Fruit fly (Drosophila melanogaster) whole organism, embryonic: ENCODE data around the gene Rad60.

Experiments
- ATbp ChIP-seq: fragments of 200-800 bp; sonication (Bioruptor generic); optimal IDR thresholded peaks from 2 replicates; lab custom pipeline; 2017; ENCODE audit warnings: missing biosample characterization, mild to moderate bottlenecking, missing genetic modification characterization, missing genetic modification reagents
- Atf6 ChIP-seq: fragments of 200-800 bp; sonication (Bioruptor generic); IDR thresholded peaks from 2 replicates; pipeline ENCODE4 v1.3.6; 2022; ENCODE audit warnings: missing biosample characterization, missing genetic modification characterization
- B-H1 ChIP-seq: fragments of 200-800 bp; sonication (Bioruptor generic); IDR thresholded peaks from 3 replicates; pipeline ENCODE4 v1.3.6; 2022; ENCODE audit warnings: missing biosample characterization, missing genetic modification characterization
- CG10366 ChIP-seq: fragments of 200-800 bp; sonication (Bioruptor generic); IDR thresholded peaks from 2 replicates; pipeline ENCODE4 v1.3.6; 2022; ENCODE audit warnings: missing biosample characterization, missing genetic modification characterization
- CG10543 ChIP-seq: fragments of 200-800 bp; sonication (Bioruptor generic); optimal IDR thresholded peaks from 3 replicates; lab custom pipeline; 2017; ENCODE audit warnings: missing biosample characterization, mild to moderate bottlenecking, missing genetic modification characterization, moderate library complexity
- CG11696 ChIP-seq: fragments of 200-800 bp; sonication (Bioruptor generic); IDR thresholded peaks from 2 replicates; pipeline ENCODE4 v1.3.6; 2022; ENCODE audit warnings: missing biosample characterization, missing genetic modification characterization
- CG12236 ChIP-seq: fragments of 200-800 bp; sonication (Bioruptor generic); optimal IDR thresholded peaks from 2 replicates; lab custom pipeline; 2016; ENCODE audit warnings: missing biosample characterization, missing genetic modification characterization
- CG1233 ChIP-seq: fragments of 200-800 bp; sonication (Bioruptor generic); optimal IDR thresholded peaks from 4 replicates; lab custom pipeline; 2018; ENCODE audit warnings: missing biosample characterization, mild to moderate bottlenecking, missing genetic modification characterization
- CG13287 ChIP-seq: fragments of 200-800 bp; sonication (Bioruptor generic); IDR thresholded peaks from 2 replicates; pipeline ENCODE4 v1.3.6; 2022; ENCODE audit warnings: missing biosample characterization, missing genetic modification characterization; ENCODE audit not compliant: partially characterized antibody
- CG1529 ChIP-seq: fragments of 200-800 bp; sonication (Bioruptor generic); optimal IDR thresholded peaks from 3 replicates; lab custom pipeline; 2018; ENCODE audit warnings: missing biosample characterization, missing genetic modification characterization
- CG15479 ChIP-seq: fragments of 200-800 bp; sonication (Bioruptor generic); optimal IDR thresholded peaks from 3 replicates; lab custom pipeline; 2019; ENCODE audit warnings: missing biosample characterization, mild to moderate bottlenecking, missing genetic modification characterization, moderate library complexity
- CG1647 ChIP-seq: fragments of 200-800 bp; sonication (Bioruptor generic); optimal IDR thresholded peaks from 3 replicates; lab custom pipeline; 2016; ENCODE audit warnings: missing biosample characterization, missing genetic modification characterization
- CG1832 ChIP-seq: fragments of 200-800 bp; sonication (Bioruptor generic); optimal IDR thresholded peaks from 2 replicates; lab custom pipeline; 2017; ENCODE audit warnings: missing biosample characterization, mild to moderate bottlenecking, missing genetic modification characterization, inconsistent platforms
- CG18764 ChIP-seq: fragments of 200-800 bp; sonication (Bioruptor generic); optimal IDR thresholded peaks from 3 replicates; lab custom pipeline; 2016; ENCODE audit warnings: missing biosample characterization, missing genetic modification characterization
- CG33213 ChIP-seq: fragments of 200-800 bp; sonication (Bioruptor generic); optimal IDR thresholded peaks from 3 replicates; lab custom pipeline; 2016; ENCODE audit warnings: missing biosample characterization, missing genetic modification characterization
- CG34376 ChIP-seq: fragments of 200-800 bp; sonication (Bioruptor generic); optimal IDR thresholded peaks from 2 replicates; lab custom pipeline; 2018; ENCODE audit warnings: missing biosample characterization, mild to moderate bottlenecking, missing genetic modification characterization
- CG7928 ChIP-seq: fragments of 200-800 bp; sonication (Bioruptor generic); optimal IDR thresholded peaks from 2 replicates; lab custom pipeline; 2017; ENCODE audit warnings: missing biosample characterization, mild to moderate bottlenecking, missing genetic modification characterization
- CG9932 ChIP-seq: fragments of 200-800 bp; sonication (Bioruptor generic); IDR thresholded peaks from 2 replicates; pipeline ENCODE4 v1.3.6; 2022; ENCODE audit warnings: missing biosample characterization, missing genetic modification characterization
- Eip74EF ChIP-seq, 2 experiments: fragments of 200-800 bp in 1 of 2; fragments of >200 bp in 1 of 2; sonication (Bioruptor generic) in 1 of 2; optimal IDR thresholded peaks; 2 replicates each; lab custom pipeline; 2017 to 2019; ENCODE audit warnings: missing biosample characterization in 2 of 2, missing genetic modification characterization in 2 of 2, mild to moderate bottlenecking in 1 of 2, moderate library complexity in 1 of 2
- Ets97D ChIP-seq: fragments of 200-800 bp; sonication (Bioruptor generic); optimal IDR thresholded peaks from 3 replicates; lab custom pipeline; 2016; ENCODE audit warnings: missing biosample characterization, missing genetic modification characterization
- Fer1 ChIP-seq: fragments of 200-800 bp; sonication (Bioruptor generic); optimal IDR thresholded peaks from 2 replicates; lab custom pipeline; 2017; ENCODE audit warnings: missing biosample characterization, mild to moderate bottlenecking, missing genetic modification characterization
- H2.0 ChIP-seq: fragments of 200-800 bp; sonication (Bioruptor generic); IDR thresholded peaks from 2 replicates; pipeline ENCODE4 v1.3.6; 2022; ENCODE audit warnings: missing biosample characterization, missing genetic modification characterization
- HHEX ChIP-seq: fragments of 200-800 bp; sonication (Bioruptor generic); optimal IDR thresholded peaks from 3 replicates; lab custom pipeline; 2017; ENCODE audit warnings: missing biosample characterization, mild to moderate bottlenecking, missing genetic modification characterization, missing genetic modification reagents
- Hsf ChIP-seq: fragments of 200-800 bp; sonication (Bioruptor generic); optimal IDR thresholded peaks from 3 replicates; lab custom pipeline; 2016; ENCODE audit warnings: missing biosample characterization, missing genetic modification characterization
- Lim3 ChIP-seq: fragments of 200-800 bp; sonication (Bioruptor generic); IDR thresholded peaks from 2 replicates; pipeline ENCODE4 v1.3.6; 2022; ENCODE audit warnings: missing biosample characterization, missing genetic modification characterization
- Mes4 ChIP-seq: fragments of 200-800 bp; sonication (Bioruptor generic); optimal IDR thresholded peaks from 2 replicates; lab custom pipeline; 2016; ENCODE audit warnings: missing biosample characterization, missing genetic modification characterization
- Mrtf ChIP-seq: fragments of 200-800 bp; sonication (Bioruptor generic); IDR thresholded peaks from 3 replicates; pipeline ENCODE4 v1.3.6; 2022; ENCODE audit warnings: missing biosample characterization, missing genetic modification characterization
- Ravus ChIP-seq: fragments of 200-800 bp; sonication (Bioruptor generic); IDR thresholded peaks from 2 replicates; pipeline ENCODE4 v1.3.6; 2022; ENCODE audit warnings: missing biosample characterization, missing genetic modification characterization
- Rx ChIP-seq: fragments of 200-800 bp; sonication (Bioruptor generic); IDR thresholded peaks from 2 replicates; pipeline ENCODE4 v1.3.6; 2022; ENCODE audit warnings: missing biosample characterization, missing genetic modification characterization
- Sox102F ChIP-seq: fragments of 200-800 bp; sonication (Bioruptor generic); optimal IDR thresholded peaks from 2 replicates; lab custom pipeline; 2018; ENCODE audit warnings: missing biosample characterization, mild to moderate bottlenecking, missing genetic modification characterization, moderate library complexity
- TFAM ChIP-seq: fragments of 200-800 bp; sonication (Bioruptor generic); optimal IDR thresholded peaks from 2 replicates; lab custom pipeline; 2017; ENCODE audit warnings: missing biosample characterization, missing genetic modification characterization, inconsistent platforms
- cato ChIP-seq: fragments of 200-800 bp; sonication (Bioruptor generic); optimal IDR thresholded peaks from 2 replicates; lab custom pipeline; 2016; ENCODE audit warnings: missing biosample characterization, missing genetic modification characterization, borderline replicate concordance
- dmrt11E ChIP-seq: fragments of 200-800 bp; sonication (Bioruptor generic); optimal IDR thresholded peaks from 3 replicates; lab custom pipeline; 2018; ENCODE audit warnings: missing biosample characterization, mild to moderate bottlenecking, missing genetic modification characterization, moderate library complexity
- gem ChIP-seq: fragments of 200-800 bp; sonication (Bioruptor generic); optimal IDR thresholded peaks from 2 replicates; lab custom pipeline; 2019; ENCODE audit warnings: missing biosample characterization, mild to moderate bottlenecking, missing genetic modification characterization, moderate library complexity
- gsb-n ChIP-seq: fragments of 200-800 bp; sonication (Bioruptor generic); optimal IDR thresholded peaks from 3 replicates; lab custom pipeline; 2018; ENCODE audit warnings: missing biosample characterization, mild to moderate bottlenecking, missing genetic modification characterization
- h ChIP-seq: fragments of >200 bp; optimal IDR thresholded peaks from 2 replicates; lab custom pipeline; 2017
- jing ChIP-seq: fragments of 200-800 bp; sonication (Bioruptor generic); optimal IDR thresholded peaks from 2 replicates; lab custom pipeline; 2018; ENCODE audit warnings: missing biosample characterization, mild to moderate bottlenecking, missing genetic modification characterization
- kah ChIP-seq: fragments of 200-800 bp; sonication (Bioruptor generic); optimal IDR thresholded peaks from 2 replicates; lab custom pipeline; 2018; ENCODE audit warnings: missing biosample characterization, mild to moderate bottlenecking, missing genetic modification characterization
- kay ChIP-seq: fragments of 200-800 bp; sonication (Bioruptor generic); optimal IDR thresholded peaks from 2 replicates; lab custom pipeline; 2016; ENCODE audit warnings: missing biosample characterization, missing genetic modification characterization
- ken ChIP-seq: fragments of 200-800 bp; sonication (Bioruptor generic); IDR thresholded peaks from 3 replicates; pipeline ENCODE4 v1.3.6; 2022; ENCODE audit warnings: missing biosample characterization, missing genetic modification characterization
- lmd ChIP-seq: fragments of 200-800 bp; sonication (Bioruptor generic); IDR thresholded peaks from 2 replicates; pipeline ENCODE4 v1.3.6; 2022; ENCODE audit warnings: missing biosample characterization, missing genetic modification characterization
- lov ChIP-seq, 2 experiments: fragments of 200-800 bp in 1 of 2; fragments of >200 bp in 1 of 2; sonication (Bioruptor generic) in 1 of 2; IDR thresholded peaks in 1 of 2; optimal IDR thresholded peaks in 1 of 2; 2 replicates in 1 of 2; 3 replicates in 1 of 2; pipeline versions ENCODE4 v1.3.6 to Lab custom; 2017 to 2022; ENCODE audit warnings: missing biosample characterization in 1 of 2, missing genetic modification characterization in 1 of 2
- nau ChIP-seq: fragments of 200-800 bp; sonication (Bioruptor generic); optimal IDR thresholded peaks from 3 replicates; lab custom pipeline; 2017; ENCODE audit warnings: missing biosample characterization, mild to moderate bottlenecking, missing genetic modification characterization, missing genetic modification reagents
- nerfin-1 ChIP-seq: fragments of 200-800 bp; sonication (Bioruptor generic); optimal IDR thresholded peaks from 3 replicates; lab custom pipeline; 2019; ENCODE audit warnings: missing biosample characterization, mild to moderate bottlenecking, missing genetic modification characterization, moderate library complexity
- rib ChIP-seq: fragments of 200-800 bp; sonication (Bioruptor generic); IDR thresholded peaks from 2 replicates; pipeline ENCODE4 v1.3.6; 2022; ENCODE audit warnings: missing biosample characterization, missing genetic modification characterization
- row ChIP-seq: fragments of 200-800 bp; sonication (Bioruptor generic); IDR thresholded peaks from 3 replicates; pipeline ENCODE4 v1.3.6; 2022; ENCODE audit warnings: missing biosample characterization, missing genetic modification characterization
- sr ChIP-seq: fragments of 200-800 bp; sonication (Bioruptor generic); IDR thresholded peaks from 3 replicates; pipeline ENCODE4 v1.3.6; 2022; ENCODE audit warnings: missing biosample characterization, missing genetic modification characterization
- toy ChIP-seq: fragments of 200-800 bp; sonication (Bioruptor generic); IDR thresholded peaks from 2 replicates; pipeline ENCODE4 v1.3.6; 2022; ENCODE audit warnings: missing biosample characterization, missing genetic modification characterization
- zen ChIP-seq: fragments of 200-800 bp; sonication (Bioruptor generic); optimal IDR thresholded peaks from 3 replicates; lab custom pipeline; 2018; ENCODE audit warnings: missing biosample characterization, mild to moderate bottlenecking, missing genetic modification characterization, moderate library complexity

The Rad60 gene

dm6 chr3R:23293066-23293777, 41.9 kb upstream of the Rad60 start (continued):
- TF ChIP-seq CG1647 (GFP tag; lab: Kevin White, UChicago) (no peak), HHEX (peak; percentile 23), CG1529 (peak; percentile 41), TFAM (no peak), lov (optimal IDR thresholded peaks at IDR 0.05; lab: Kevin White, UChicago) (no peak), lov (GFP tag; IDR thresholded peaks at IDR 0.05; lab: Robert Waterston, UW) (peak; percentile 33; the same call in 1 of the 3 replicates), sr (peak; percentile 48; the same call in 2 of the 3 replicates), Sox102F (GFP tag; lab: Kevin White, UChicago) (peak; percentile 61), ken (GFP tag; lab: Robert Waterston, UW) (peak; percentile 11; the same call in 1 of the 3 replicates), Ets97D (GFP tag; lab: Kevin White, UChicago) (no peak), CG33213 (GFP tag; lab: Kevin White, UChicago) (no peak), gem (tag; lab: Kevin White, UChicago) (peak; percentile 77), CG10543 (GFP tag; lab: Kevin White, UChicago) (peak; percentile 48), Mrtf (GFP tag; lab: Robert Waterston, UW) (no peak), h (lab: Kevin White, UChicago) (no peak), Atf6 (no peak; the same call in none of the 2 replicates), lmd (GFP tag; lab: Robert Waterston, UW) (peak; percentile 59; the same call in 1 of the 2 replicates), toy (GFP tag; lab: Robert Waterston, UW) (no peak), kay (GFP tag; lab: Kevin White, UChicago) (no peak), Ravus (no peak), CG15479 (GFP tag; lab: Kevin White, UChicago) (peak; percentile 54), CG1233 (GFP tag; lab: Kevin White, UChicago) (no peak), CG13287 (GFP tag; lab: Robert Waterston, UW) (peak; percentile 61; the same call in 1 of the 2 replicates), jing (GFP tag; lab: Kevin White, UChicago) (peak; percentile 60), zen (tag; lab: Kevin White, UChicago) (peak; percentile 8), kah (GFP tag; lab: Kevin White, UChicago) (no peak), gsb-n (tag; lab: Kevin White, UChicago) (peak; percentile 42), CG1832 (peak; percentile 70), B-H1 (GFP tag; lab: Robert Waterston, UW) (peak; percentile 41; the same call in 2 of the 3 replicates), Rx (GFP tag; lab: Robert Waterston, UW) (no peak), CG10366 (peak; percentile 64), nau (GFP tag; lab: Kevin White, UChicago) (no peak), ATbp (peak; percentile 60), Lim3 (GFP tag; lab: Robert Waterston, UW) (0 out of 2 replicates have a peak, but pooled peaks have one; percentile 19), cato (GFP tag; lab: Kevin White, UChicago) (peak; percentile 19), Hsf (no peak), Mes4 (GFP tag; lab: Kevin White, UChicago) (no peak), CG34376 (GFP tag; lab: Kevin White, UChicago) (peak; percentile 26), Eip74EF (GFP tag; optimal IDR thresholded peaks at IDR 0.05; lab: Kevin White, UChicago) (no peak), CG7928 (GFP tag; lab: Kevin White, UChicago) (no peak), CG9932 (no peak), CG12236 (GFP tag; lab: Kevin White, UChicago) (no peak), row (GFP tag; lab: Robert Waterston, UW) (peak; percentile 75), CG11696 (GFP tag; lab: Robert Waterston, UW) (peak; percentile 46; the same call in 1 of the 2 replicates), rib (GFP tag; lab: Robert Waterston, UW) (peak; percentile 37; the same call in 1 of the 2 replicates), CG18764 (peak; percentile 1), nerfin-1 (tag; lab: Kevin White, UChicago) (peak; percentile 35), dmrt11E (tag; lab: Kevin White, UChicago) (peak; percentile 79), H2.0 (peak; percentile 28; the same call in 1 of the 2 replicates), Fer1 (no peak)
